Worm (Caenorhabditis elegans): ENCODE results near the gene nhr-171.

The nhr-171 gene

ce11 chrV:7492924-7493323, 18.6 kb upstream of the nhr-171 start, which contains the start of gene srbc-10:
srbc-10 (minus strand) TSS chrV:7493024.
- TF ChIP-seq klf-2 (GFP tag; conservative IDR thresholded peaks at IDR 0.05) = no peak
- no peak for TF ChIP-seq med-1 (GFP tag; optimal IDR thresholded peaks at IDR 0.05; ENCODE audit: insufficient read depth)
- no peak for TF ChIP-seq ztf-29 (GFP tag; IDR thresholded peaks at IDR 0.05)
- no peak for TF ChIP-seq ref-1 (GFP tag; conservative IDR thresholded peaks at IDR 0.05)
- no peak for TF ChIP-seq cog-1 (tag; optimal IDR thresholded peaks at IDR 0.05)
- TF ChIP-seq tab-1 (GFP tag; IDR thresholded peaks at IDR 0.05) = no peak
- TF ChIP-seq ztf-23 (GFP tag; IDR thresholded peaks at IDR 0.05) = no peak
- TF ChIP-seq T22C8.4 (GFP tag; IDR thresholded peaks at IDR 0.05) = no peak
- TF ChIP-seq flt-1 (GFP tag; IDR thresholded peaks at IDR 0.05) = no peak

- TF ChIP-seq ref-1 (GFP tag; conservative IDR thresholded peaks at IDR 0.05) = no peak
- TF ChIP-seq ztf-29 (GFP tag; IDR thresholded peaks at IDR 0.05) = no peak
- TF ChIP-seq T22C8.4 (GFP tag; IDR thresholded peaks at IDR 0.05) = no peak
- TF ChIP-seq tab-1 (GFP tag; IDR thresholded peaks at IDR 0.05) = no peak
- no peak for TF ChIP-seq ztf-23 (GFP tag; IDR thresholded peaks at IDR 0.05)
- no peak for TF ChIP-seq med-1 (GFP tag; optimal IDR thresholded peaks at IDR 0.05; ENCODE audit: insufficient read depth)
- TF ChIP-seq klf-2 (GFP tag; conservative IDR thresholded peaks at IDR 0.05) = no peak
- no peak for TF ChIP-seq cog-1 (tag; optimal IDR thresholded peaks at IDR 0.05)
Measured at ce11 chrV:7495189-7495588, 16.4 kb upstream of the nhr-171 start, which contains the start of gene srbc-11. srbc-11 (minus strand) TSS chrV:7495289.

- TF ChIP-seq T22C8.4 (GFP tag; IDR thresholded peaks at IDR 0.05) (no peak), klf-2 (GFP tag; conservative IDR thresholded peaks at IDR 0.05) (no peak), cog-1 (tag; optimal IDR thresholded peaks at IDR 0.05) (no peak), tab-1 (GFP tag; IDR thresholded peaks at IDR 0.05) (no peak), ztf-23 (GFP tag; IDR thresholded peaks at IDR 0.05) (no peak), ref-1 (GFP tag; conservative IDR thresholded peaks at IDR 0.05) (no peak), ztf-29 (GFP tag; IDR thresholded peaks at IDR 0.05) (no peak), flt-1 (GFP tag; IDR thresholded peaks at IDR 0.05) (no peak), med-1 (GFP tag; optimal IDR thresholded peaks at IDR 0.05; ENCODE audit: insufficient read depth) (no peak)
Measured at ce11 chrV:7497440-7497839, 14.1 kb upstream of the nhr-171 start, which contains the start of gene srh-79. srh-79 (plus strand) TSS chrV:7497740.

ce11 chrV:7501194-7501593, 10.4 kb upstream of the nhr-171 start:
- TF ChIP-seq ztf-29 (GFP tag; IDR thresholded peaks at IDR 0.05) (no peak), T22C8.4 (GFP tag; IDR thresholded peaks at IDR 0.05) (no peak), cog-1 (tag; optimal IDR thresholded peaks at IDR 0.05) (no peak)

- TF ChIP-seq klf-2 (GFP tag; conservative IDR thresholded peaks at IDR 0.05) (no peak), med-1 (GFP tag; optimal IDR thresholded peaks at IDR 0.05; ENCODE audit: insufficient read depth) (no peak), T22C8.4 (GFP tag; IDR thresholded peaks at IDR 0.05) (no peak), ref-1 (GFP tag; conservative IDR thresholded peaks at IDR 0.05) (no peak), flt-1 (GFP tag; IDR thresholded peaks at IDR 0.05) (no peak), ztf-29 (GFP tag; IDR thresholded peaks at IDR 0.05) (no peak), ztf-23 (GFP tag; IDR thresholded peaks at IDR 0.05) (no peak), cog-1 (tag; optimal IDR thresholded peaks at IDR 0.05) (no peak), tab-1 (GFP tag; IDR thresholded peaks at IDR 0.05) (no peak)
Measured at ce11 chrV:7504271-7504670, 7.3 kb upstream of the nhr-171 start, which contains the start of gene srh-229. srh-229 (minus strand) TSS chrV:7504371.

ce11 chrV:7506207-7506606, 5.4 kb upstream of the nhr-171 start:
- TF ChIP-seq ztf-29 (GFP tag; IDR thresholded peaks at IDR 0.05) = no peak

- TF ChIP-seq klf-2 (GFP tag; conservative IDR thresholded peaks at IDR 0.05) (no peak), T22C8.4 (GFP tag; IDR thresholded peaks at IDR 0.05) (no peak), ref-1 (GFP tag; conservative IDR thresholded peaks at IDR 0.05) (no peak), ztf-29 (GFP tag; IDR thresholded peaks at IDR 0.05) (no peak), med-1 (GFP tag; optimal IDR thresholded peaks at IDR 0.05; ENCODE audit: insufficient read depth) (no peak), ztf-23 (GFP tag; IDR thresholded peaks at IDR 0.05) (no peak), flt-1 (GFP tag; IDR thresholded peaks at IDR 0.05) (no peak), tab-1 (GFP tag; IDR thresholded peaks at IDR 0.05) (no peak), cog-1 (tag; optimal IDR thresholded peaks at IDR 0.05) (no peak)
Measured at ce11 chrV:7508566-7509044, 3.0 kb upstream of the nhr-171 start, which contains the start of the genes str-31 and nhr-172. str-31 (minus strand) TSS chrV:7508666. nhr-172 (plus strand) TSS chrV:7508994.

- no peak for TF ChIP-seq T22C8.4 (GFP tag; IDR thresholded peaks at IDR 0.05)
- no peak for TF ChIP-seq med-1 (GFP tag; optimal IDR thresholded peaks at IDR 0.05; ENCODE audit: insufficient read depth)
- TF ChIP-seq ztf-23 (GFP tag; IDR thresholded peaks at IDR 0.05) = no peak
- no peak for TF ChIP-seq tab-1 (GFP tag; IDR thresholded peaks at IDR 0.05)
- no peak for TF ChIP-seq klf-2 (GFP tag; conservative IDR thresholded peaks at IDR 0.05)
- TF ChIP-seq ztf-29 (GFP tag; IDR thresholded peaks at IDR 0.05) = no peak
- TF ChIP-seq flt-1 (GFP tag; IDR thresholded peaks at IDR 0.05) = no peak
- no peak for TF ChIP-seq ref-1 (GFP tag; conservative IDR thresholded peaks at IDR 0.05)
- no peak for TF ChIP-seq cog-1 (tag; optimal IDR thresholded peaks at IDR 0.05)
Measured at ce11 chrV:7514939-7515338, 3.4 kb downstream of the nhr-171 start, which contains the start of gene srb-18. srb-18 (plus strand) TSS chrV:7515239.

- no peak for TF ChIP-seq ztf-29 (GFP tag; IDR thresholded peaks at IDR 0.05)
- TF ChIP-seq klf-2 (GFP tag; conservative IDR thresholded peaks at IDR 0.05) = no peak
- no peak for TF ChIP-seq med-1 (GFP tag; optimal IDR thresholded peaks at IDR 0.05; ENCODE audit: insufficient read depth)
- no peak for TF ChIP-seq cog-1 (tag; optimal IDR thresholded peaks at IDR 0.05)
- TF ChIP-seq flt-1 (GFP tag; IDR thresholded peaks at IDR 0.05) = no peak
- no peak for TF ChIP-seq ztf-23 (GFP tag; IDR thresholded peaks at IDR 0.05)
- no peak for TF ChIP-seq ref-1 (GFP tag; conservative IDR thresholded peaks at IDR 0.05)
- no peak for TF ChIP-seq tab-1 (GFP tag; IDR thresholded peaks at IDR 0.05)
Measured at ce11 chrV:7520077-7520476, 8.5 kb downstream of the nhr-171 start, which contains the start of gene srb-19. srb-19 (minus strand) TSS chrV:7520177.

- TF ChIP-seq cog-1 (tag; optimal IDR thresholded peaks at IDR 0.05) (no peak), flt-1 (GFP tag; IDR thresholded peaks at IDR 0.05) (no peak), ztf-23 (GFP tag; IDR thresholded peaks at IDR 0.05) (no peak), tab-1 (GFP tag; IDR thresholded peaks at IDR 0.05) (no peak), ztf-29 (GFP tag; IDR thresholded peaks at IDR 0.05) (no peak), ref-1 (GFP tag; conservative IDR thresholded peaks at IDR 0.05) (no peak), klf-2 (GFP tag; conservative IDR thresholded peaks at IDR 0.05) (no peak), T22C8.4 (GFP tag; IDR thresholded peaks at IDR 0.05) (no peak), med-1 (GFP tag; optimal IDR thresholded peaks at IDR 0.05; ENCODE audit: insufficient read depth) (no peak)
Measured at ce11 chrV:7521304-7521703, 9.7 kb downstream of the nhr-171 start.
